Worm (Caenorhabditis elegans): ENCODE results near the gene rfc-2.
A peak's percentile ranks its signal among the peaks of the same experiment; 100 is the strongest.

The rfc-2 gene

ce11 chrIV:1353811-1354210, 6.7 kb downstream of the rfc-2 start:
- TF ChIP-seq ets-7 (tag; optimal IDR thresholded peaks at IDR 0.05): no peak
- no peak for TF ChIP-seq hnd-1 (tag; optimal IDR thresholded peaks at IDR 0.05)
- no peak for TF ChIP-seq scrt-1 (GFP tag; IDR thresholded peaks at IDR 0.05)
- no peak for TF ChIP-seq pes-1 (GFP tag; IDR thresholded peaks at IDR 0.05)
- TF ChIP-seq tbx-37 (GFP tag; conservative IDR thresholded peaks at IDR 0.05): no peak
- no peak for TF ChIP-seq sea-1 (GFP tag; conservative IDR thresholded peaks at IDR 0.05)

ce11 chrIV:1355147-1355546, 8.0 kb downstream of the rfc-2 start, which contains the start of gene col-104:
TSS of gene col-104 (minus strand) at chrIV:1355305.
- TF ChIP-seq hmg-4 (GFP tag; optimal IDR thresholded peaks at IDR 0.05) (no peak), ceh-36 (tag; optimal IDR thresholded peaks at IDR 0.05) (no peak), ceh-13 (GFP tag; optimal IDR thresholded peaks at IDR 0.05) (no peak), ama-1 (optimal IDR thresholded peaks at IDR 0.05) (no peak), tbx-37 (GFP tag; conservative IDR thresholded peaks at IDR 0.05) (no peak), aly-1 (tag; optimal IDR thresholded peaks at IDR 0.05) (no peak), scrt-1 (GFP tag; IDR thresholded peaks at IDR 0.05) (no peak), hnd-1 (tag; optimal IDR thresholded peaks at IDR 0.05) (no peak), hmbx-1 (tag; optimal IDR thresholded peaks at IDR 0.05) (no peak), tra-4 (tag; optimal IDR thresholded peaks at IDR 0.05) (no peak), flt-1 (GFP tag; IDR thresholded peaks at IDR 0.05) (no peak), pes-1 (GFP tag; IDR thresholded peaks at IDR 0.05) (no peak), F13C5.2 (tag; optimal IDR thresholded peaks at IDR 0.05) (no peak), ets-7 (tag; optimal IDR thresholded peaks at IDR 0.05) (no peak), tbx-11 (GFP tag; IDR thresholded peaks at IDR 0.05) (no peak), sea-1 (GFP tag; conservative IDR thresholded peaks at IDR 0.05) (no peak), B0310.2 (tag; optimal IDR thresholded peaks at IDR 0.05) (no peak)

ce11 chrIV:1358109-1358508, 11.0 kb downstream of the rfc-2 start:
- TF ChIP-seq aly-1 (tag; optimal IDR thresholded peaks at IDR 0.05) (peak; percentile 17), pes-1 (GFP tag; IDR thresholded peaks at IDR 0.05) (0 out of 2 replicates have a peak, but pooled peaks have one; percentile 40), hmg-4 (GFP tag; optimal IDR thresholded peaks at IDR 0.05) (no peak)

- no peak for TF ChIP-seq sea-1 (GFP tag; conservative IDR thresholded peaks at IDR 0.05)
- TF ChIP-seq ceh-13 (GFP tag; optimal IDR thresholded peaks at IDR 0.05): no peak
- TF ChIP-seq tra-4 (tag; optimal IDR thresholded peaks at IDR 0.05): no peak
- TF ChIP-seq hmbx-1 (tag; optimal IDR thresholded peaks at IDR 0.05): no peak
- no peak for TF ChIP-seq B0310.2 (tag; optimal IDR thresholded peaks at IDR 0.05)
- TF ChIP-seq tbx-37 (GFP tag; conservative IDR thresholded peaks at IDR 0.05): no peak
- no peak for TF ChIP-seq ets-7 (tag; optimal IDR thresholded peaks at IDR 0.05)
- TF ChIP-seq scrt-1 (GFP tag; IDR thresholded peaks at IDR 0.05): no peak
- TF ChIP-seq ama-1 (optimal IDR thresholded peaks at IDR 0.05): no peak
- TF ChIP-seq pes-1 (GFP tag; IDR thresholded peaks at IDR 0.05): no peak
- no peak for TF ChIP-seq F13C5.2 (tag; optimal IDR thresholded peaks at IDR 0.05)
- TF ChIP-seq aly-1 (tag; optimal IDR thresholded peaks at IDR 0.05): no peak
- TF ChIP-seq ceh-36 (tag; optimal IDR thresholded peaks at IDR 0.05): no peak
- no peak for TF ChIP-seq tbx-11 (GFP tag; IDR thresholded peaks at IDR 0.05)
- TF ChIP-seq hnd-1 (tag; optimal IDR thresholded peaks at IDR 0.05): no peak
- no peak for TF ChIP-seq hmg-4 (GFP tag; optimal IDR thresholded peaks at IDR 0.05)
- TF ChIP-seq flt-1 (GFP tag; IDR thresholded peaks at IDR 0.05): no peak
Observed at ce11 chrIV:1359125-1359524, 12.0 kb downstream of the rfc-2 start, which contains the start of gene col-105. TSS of gene col-105 (minus strand) at chrIV:1359225.

ce11 chrIV:1361616-1362228, 14.6 kb downstream of the rfc-2 start:
- no peak for TF ChIP-seq ets-7 (tag; optimal IDR thresholded peaks at IDR 0.05)
- peak; percentile 52 for TF ChIP-seq hmg-4 (GFP tag; optimal IDR thresholded peaks at IDR 0.05)

ce11 chrIV:1365771-1366170, 18.7 kb downstream of the rfc-2 start:
- TF ChIP-seq tbx-37 (GFP tag; conservative IDR thresholded peaks at IDR 0.05) (no peak), hnd-1 (tag; optimal IDR thresholded peaks at IDR 0.05) (no peak), ceh-13 (GFP tag; optimal IDR thresholded peaks at IDR 0.05) (no peak), scrt-1 (GFP tag; IDR thresholded peaks at IDR 0.05) (no peak), ets-7 (tag; optimal IDR thresholded peaks at IDR 0.05) (no peak), ama-1 (optimal IDR thresholded peaks at IDR 0.05) (no peak), F13C5.2 (tag; optimal IDR thresholded peaks at IDR 0.05) (no peak), hmbx-1 (tag; optimal IDR thresholded peaks at IDR 0.05) (no peak), tra-4 (tag; optimal IDR thresholded peaks at IDR 0.05) (no peak)

ce11 chrIV:1367041-1367440, 19.9 kb downstream of the rfc-2 start:
- TF ChIP-seq aly-1 (tag; optimal IDR thresholded peaks at IDR 0.05) (no peak), sea-1 (GFP tag; conservative IDR thresholded peaks at IDR 0.05) (no peak), tbx-11 (GFP tag; IDR thresholded peaks at IDR 0.05) (no peak), F13C5.2 (tag; optimal IDR thresholded peaks at IDR 0.05) (no peak), ets-7 (tag; optimal IDR thresholded peaks at IDR 0.05) (no peak), flt-1 (GFP tag; IDR thresholded peaks at IDR 0.05) (no peak), hmbx-1 (tag; optimal IDR thresholded peaks at IDR 0.05) (no peak), pes-1 (GFP tag; IDR thresholded peaks at IDR 0.05) (no peak), hnd-1 (tag; optimal IDR thresholded peaks at IDR 0.05) (no peak), B0310.2 (tag; optimal IDR thresholded peaks at IDR 0.05) (no peak), tbx-37 (GFP tag; conservative IDR thresholded peaks at IDR 0.05) (no peak), hmg-4 (GFP tag; optimal IDR thresholded peaks at IDR 0.05) (no peak), ama-1 (optimal IDR thresholded peaks at IDR 0.05) (no peak)

- no peak for TF ChIP-seq tbx-11 (GFP tag; IDR thresholded peaks at IDR 0.05)
- no peak for TF ChIP-seq ama-1 (optimal IDR thresholded peaks at IDR 0.05)
- no peak for TF ChIP-seq hmg-4 (GFP tag; optimal IDR thresholded peaks at IDR 0.05)
- TF ChIP-seq B0310.2 (tag; optimal IDR thresholded peaks at IDR 0.05): no peak
- no peak for TF ChIP-seq F13C5.2 (tag; optimal IDR thresholded peaks at IDR 0.05)
Observed at ce11 chrIV:1371300-1371699, 24.2 kb downstream of the rfc-2 start.

Data from whole organism, early embryonic.